Worm (Caenorhabditis elegans) whole organism, L3 larva: ENCODE results near the gene F54C9.11.

ENCODE experiments used
- ceh-9 ChIP-seq: sonication (generic microtip); optimal IDR thresholded peaks from 2 replicates; lab custom pipeline; 2018; ENCODE audit warnings: missing biosample characterization, missing genetic modification characterization
- elt-3 ChIP-seq, 3 experiments: fragments of 150-350 bp in 1 of 3; sonication (generic microtip) in 2 of 3; optimal IDR thresholded peaks; 2 replicates in 2 of 3; 4 replicates in 1 of 3; lab custom pipeline; 2014 to 2017; ENCODE audit warnings: missing biosample characterization in 3 of 3, missing genetic modification characterization in 3 of 3
- fos-1 ChIP-seq: fragments of 150-350 bp; optimal IDR thresholded peaks from 2 replicates; lab custom pipeline; 2014; ENCODE audit warnings: missing biosample characterization, missing genetic modification characterization
- nhr-11 ChIP-seq: fragments of 150-350 bp; optimal IDR thresholded peaks from 2 replicates; lab custom pipeline; 2014; ENCODE audit warnings: missing biosample characterization, missing genetic modification characterization
- nhr-12 ChIP-seq: fragments of 150-350 bp; optimal IDR thresholded peaks from 2 replicates; lab custom pipeline; 2014; ENCODE audit warnings: missing biosample characterization, missing genetic modification characterization
- snpc-4 ChIP-seq: fragments of 150-350 bp; optimal IDR thresholded peaks from 2 replicates; lab custom pipeline; 2014; ENCODE audit warnings: missing biosample characterization, missing genetic modification characterization
- unc-62 ChIP-seq: fragments of 150-350 bp; sonication (generic microtip); optimal IDR thresholded peaks from 4 replicates; lab custom pipeline; 2014; ENCODE audit warnings: missing biosample characterization, missing genetic modification reagents, missing genetic modification characterization

DNA sequence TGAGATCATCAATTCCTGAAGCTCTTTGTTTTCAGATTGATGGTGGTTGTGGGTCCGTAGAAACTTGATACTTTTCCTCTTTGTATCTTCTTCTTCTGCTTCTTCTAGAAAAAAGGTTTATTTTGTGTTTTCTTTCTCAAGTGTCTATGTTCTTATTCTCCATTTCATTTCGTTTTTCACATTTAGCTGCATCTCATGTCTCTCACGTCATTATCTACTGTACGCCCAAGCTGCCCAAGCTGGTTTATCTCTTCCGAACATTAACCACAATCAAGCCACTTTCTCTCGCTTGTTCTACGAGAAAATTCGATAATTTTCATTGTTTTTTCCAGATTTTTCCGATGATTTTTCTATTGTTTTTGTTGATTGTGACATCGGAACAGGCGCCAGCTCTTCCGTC, 14.3 kb upstream of the F54C9.11 start, which contains the start of gene F28C6.5:
- TF ChIP-seq nhr-12 (tag; lab: Kevin White, UChicago) (no peak), snpc-4 (no peak), fos-1 (tag; lab: Kevin White, UChicago) (no peak), ceh-9 (tag; lab: Kevin White, UChicago) (no peak), elt-3 (tag; optimal IDR thresholded peaks at IDR 0.05; lab: Kevin White, UChicago) (no peak), unc-62 (GFP tag; lab: Kevin White, UChicago) (no peak), nhr-11 (tag; lab: Kevin White, UChicago) (no peak)
